Fruit fly (Drosophila melanogaster) whole organism, embryonic: ENCODE measurements around the gene CG6041.

Experiments used
- Awh ChIP-seq: fragments of 200-800 bp; sonication (Bioruptor generic); IDR thresholded peaks from 2 replicates; pipeline ENCODE4, ENCODE4 v1.3.6; 2022; ENCODE audit warnings: missing biosample characterization, missing genetic modification characterization
- CG11085 ChIP-seq: fragments of 200-800 bp; sonication (Bioruptor generic); IDR thresholded peaks from 2 replicates; pipeline ENCODE4 v1.3.6; 2022; ENCODE audit warnings: missing biosample characterization, missing genetic modification characterization
- CG14050 ChIP-seq: fragments of 200-800 bp; sonication (Bioruptor generic); IDR thresholded peaks from 3 replicates; pipeline ENCODE4 v1.3.6; 2022; ENCODE audit warnings: missing biosample characterization, missing genetic modification characterization
- CG14667 ChIP-seq: fragments of 200-800 bp; sonication (Bioruptor generic); IDR thresholded peaks from 2 replicates; pipeline ENCODE4 v1.3.6; 2022; ENCODE audit warnings: missing biosample characterization, missing genetic modification characterization
- CG1529 ChIP-seq: fragments of 200-800 bp; sonication (Bioruptor generic); optimal IDR thresholded peaks from 3 replicates; lab custom pipeline; 2018; ENCODE audit warnings: missing biosample characterization, missing genetic modification characterization
- CG15514 ChIP-seq: fragments of 200-800 bp; sonication (Bioruptor generic); optimal IDR thresholded peaks from 3 replicates; lab custom pipeline; 2017; ENCODE audit warnings: missing biosample characterization, missing genetic modification characterization, mild to moderate bottlenecking, moderate library complexity, missing genetic modification reagents
- CG1602 ChIP-seq: fragments of 200-800 bp; sonication (Bioruptor generic); optimal IDR thresholded peaks from 3 replicates; lab custom pipeline; 2016; ENCODE audit warnings: missing biosample characterization, missing genetic modification characterization
- CG2199 ChIP-seq: fragments of 200-800 bp; sonication (Bioruptor generic); IDR thresholded peaks from 3 replicates; pipeline ENCODE4 v1.3.6; 2022; ENCODE audit warnings: missing biosample characterization, missing genetic modification characterization
- CG2678 ChIP-seq: fragments of 200-800 bp; sonication (Bioruptor generic); optimal IDR thresholded peaks from 3 replicates; lab custom pipeline; 2019; ENCODE audit warnings: missing biosample characterization, mild to moderate bottlenecking, missing genetic modification characterization, moderate library complexity
- CG30431 ChIP-seq: fragments of 200-800 bp; sonication (Bioruptor generic); optimal IDR thresholded peaks from 2 replicates; lab custom pipeline; 2017; ENCODE audit warnings: missing biosample characterization, missing genetic modification characterization
- CG3065 ChIP-seq: fragments of 200-800 bp; sonication (Bioruptor generic); optimal IDR thresholded peaks from 2 replicates; lab custom pipeline; 2016; ENCODE audit warnings: missing biosample characterization, missing genetic modification characterization
- CG31224 ChIP-seq: fragments of 200-800 bp; sonication (Bioruptor generic); IDR thresholded peaks from 2 replicates; pipeline ENCODE4 v1.3.6; 2022; ENCODE audit warnings: missing biosample characterization, missing genetic modification characterization
- CG7372 ChIP-seq: fragments of 200-800 bp; sonication (Bioruptor generic); IDR thresholded peaks from 2 replicates; pipeline ENCODE4 v1.3.6; 2022; ENCODE audit warnings: missing biosample characterization, missing genetic modification characterization
- CG7839 ChIP-seq: fragments of 200-800 bp; sonication (Bioruptor generic); optimal IDR thresholded peaks from 3 replicates; lab custom pipeline; 2018; ENCODE audit warnings: missing biosample characterization, mild to moderate bottlenecking, missing genetic modification characterization, moderate library complexity
- Dad ChIP-seq: fragments of 200-800 bp; sonication (Bioruptor generic); optimal IDR thresholded peaks from 3 replicates; lab custom pipeline; 2016; ENCODE audit warnings: missing biosample characterization, missing genetic modification characterization
- Dll ChIP-seq: fragments of 200-800 bp; sonication (Bioruptor generic); IDR thresholded peaks from 4 replicates; pipeline ENCODE4 v1.3.6; 2022; ENCODE audit warnings: missing biosample characterization, missing genetic modification characterization; ENCODE audit not compliant: partially characterized antibody
- H15 ChIP-seq: fragments of 200-800 bp; sonication (Bioruptor generic); IDR thresholded peaks from 3 replicates; pipeline ENCODE4 v1.3.6; 2022; ENCODE audit warnings: missing biosample characterization, missing genetic modification characterization
- H2.0 ChIP-seq: fragments of 200-800 bp; sonication (Bioruptor generic); IDR thresholded peaks from 2 replicates; pipeline ENCODE4 v1.3.6; 2022; ENCODE audit warnings: missing biosample characterization, missing genetic modification characterization
- Meics ChIP-seq: fragments of 200-800 bp; sonication (Bioruptor generic); optimal IDR thresholded peaks from 2 replicates; lab custom pipeline; 2017; ENCODE audit warnings: missing biosample characterization, mild to moderate bottlenecking, missing genetic modification characterization
- Myb ChIP-seq: fragments of 200-800 bp; sonication (Bioruptor generic); optimal IDR thresholded peaks from 2 replicates; lab custom pipeline; 2016; ENCODE audit warnings: missing biosample characterization, missing genetic modification characterization
- NfI ChIP-seq: fragments of 200-800 bp; sonication (Bioruptor generic); optimal IDR thresholded peaks from 3 replicates; lab custom pipeline; 2018; ENCODE audit warnings: missing biosample characterization, mild to moderate bottlenecking, missing genetic modification characterization, moderate library complexity
- PHDP ChIP-seq: fragments of 200-800 bp; sonication (Bioruptor generic); optimal IDR thresholded peaks from 3 replicates; lab custom pipeline; 2018; ENCODE audit warnings: missing biosample characterization, mild to moderate bottlenecking, missing genetic modification characterization, moderate library complexity
- Sox102F ChIP-seq: fragments of 200-800 bp; sonication (Bioruptor generic); optimal IDR thresholded peaks from 2 replicates; lab custom pipeline; 2018; ENCODE audit warnings: missing biosample characterization, mild to moderate bottlenecking, missing genetic modification characterization, moderate library complexity
- YL-1 ChIP-seq: fragments of 200-800 bp; sonication (Bioruptor generic); optimal IDR thresholded peaks from 3 replicates; lab custom pipeline; 2017; ENCODE audit warnings: missing biosample characterization, mild to moderate bottlenecking, missing genetic modification characterization
- al ChIP-seq: fragments of 200-800 bp; sonication (Bioruptor generic); IDR thresholded peaks from 2 replicates; pipeline ENCODE4 v1.3.6; 2022; ENCODE audit warnings: missing biosample characterization, missing genetic modification characterization
- bab2 ChIP-seq: fragments of 200-800 bp; sonication (Bioruptor generic); optimal IDR thresholded peaks from 2 replicates; lab custom pipeline; 2016; ENCODE audit warnings: missing biosample characterization, missing genetic modification characterization
- bbx ChIP-seq: fragments of 200-800 bp; sonication (Bioruptor generic); IDR thresholded peaks from 2 replicates; pipeline ENCODE4 v1.3.6; 2022; ENCODE audit warnings: missing biosample characterization, missing genetic modification characterization; ENCODE audit not compliant: partially characterized antibody
- bcd ChIP-seq: fragments of 200-800 bp; sonication (Bioruptor generic); optimal IDR thresholded peaks from 2 replicates; lab custom pipeline; 2017; ENCODE audit warnings: missing biosample characterization, mild to moderate bottlenecking, missing genetic modification characterization
- bigmax ChIP-seq: fragments of 200-800 bp; sonication (Bioruptor generic); optimal IDR thresholded peaks from 2 replicates; lab custom pipeline; 2018; ENCODE audit warnings: missing biosample characterization, mild to moderate bottlenecking, missing genetic modification characterization
- bsh ChIP-seq, 2 experiments: fragments of 200-800 bp; sonication (Bioruptor generic); optimal IDR thresholded peaks; 2 replicates each; lab custom pipeline; 2017 to 2018; ENCODE audit warnings: mild to moderate bottlenecking in 2 of 2, missing biosample characterization in 2 of 2, missing genetic modification characterization in 2 of 2, moderate library complexity in 1 of 2
- cas ChIP-seq: fragments of 200-800 bp; sonication (Bioruptor generic); IDR thresholded peaks from 2 replicates; pipeline ENCODE4 v1.3.6; 2022; ENCODE audit warnings: missing biosample characterization, missing genetic modification characterization
- ci ChIP-seq: fragments of 200-800 bp; sonication (Bioruptor generic); IDR thresholded peaks from 3 replicates; pipeline ENCODE4 v1.3.6; 2022; ENCODE audit warnings: missing biosample characterization, missing genetic modification characterization
- crp ChIP-seq, 2 experiments: fragments of 200-800 bp; sonication (Bioruptor generic); optimal IDR thresholded peaks; 2 replicates in 1 of 2; 3 replicates in 1 of 2; lab custom pipeline; 2017; ENCODE audit warnings: missing biosample characterization in 2 of 2, missing genetic modification characterization in 2 of 2, mild to moderate bottlenecking in 1 of 2, moderate library complexity in 1 of 2
- da ChIP-seq: fragments of 200-800 bp; sonication (Bioruptor generic); optimal IDR thresholded peaks from 2 replicates; lab custom pipeline; 2016; ENCODE audit warnings: missing biosample characterization, missing genetic modification characterization
- dmrt11E ChIP-seq: fragments of 200-800 bp; sonication (Bioruptor generic); optimal IDR thresholded peaks from 3 replicates; lab custom pipeline; 2018; ENCODE audit warnings: missing biosample characterization, mild to moderate bottlenecking, missing genetic modification characterization, moderate library complexity
- fd96Cb ChIP-seq: fragments of 200-800 bp; sonication (Bioruptor generic); optimal IDR thresholded peaks from 2 replicates; lab custom pipeline; 2018; ENCODE audit warnings: missing biosample characterization, mild to moderate bottlenecking, missing genetic modification characterization, moderate library complexity
- hbn ChIP-seq: fragments of 200-800 bp; sonication (Bioruptor generic); IDR thresholded peaks from 2 replicates; pipeline ENCODE4 v1.3.6; 2022; ENCODE audit warnings: missing biosample characterization, missing genetic modification characterization; ENCODE audit not compliant: partially characterized antibody
- jing ChIP-seq: fragments of 200-800 bp; sonication (Bioruptor generic); optimal IDR thresholded peaks from 2 replicates; lab custom pipeline; 2018; ENCODE audit warnings: missing biosample characterization, mild to moderate bottlenecking, missing genetic modification characterization
- lola ChIP-seq, 3 experiments: fragments of >200 bp in 2 of 3; fragments of 200-800 bp in 1 of 3; sonication (Bioruptor generic) in 1 of 3; optimal IDR thresholded peaks; 2 replicates each; lab custom pipeline; 2017 to 2019; ENCODE audit warnings: missing biosample characterization in 3 of 3, missing genetic modification characterization in 3 of 3, mild to moderate bottlenecking in 1 of 3, moderate library complexity in 1 of 3
- odd ChIP-seq: fragments of 200-800 bp; sonication (Bioruptor generic); optimal IDR thresholded peaks from 2 replicates; lab custom pipeline; 2017; ENCODE audit warnings: missing biosample characterization, mild to moderate bottlenecking, missing genetic modification characterization
- onecut ChIP-seq: fragments of 200-800 bp; sonication (Bioruptor generic); IDR thresholded peaks from 2 replicates; pipeline ENCODE4 v1.3.6; 2022; ENCODE audit warnings: missing biosample characterization, missing genetic modification characterization
- pzg ChIP-seq: fragments of 200-800 bp; sonication (Bioruptor generic); optimal IDR thresholded peaks from 3 replicates; lab custom pipeline; 2018; ENCODE audit warnings: missing biosample characterization, mild to moderate bottlenecking, missing genetic modification characterization, moderate library complexity
- sd ChIP-seq: fragments of 200-800 bp; sonication (Bioruptor generic); optimal IDR thresholded peaks from 3 replicates; lab custom pipeline; 2018; ENCODE audit warnings: missing biosample characterization, mild to moderate bottlenecking, missing genetic modification characterization, moderate library complexity
- sens ChIP-seq: fragments of 200-800 bp; sonication (Bioruptor generic); peaks from one replicate; lab custom pipeline; 2016; ENCODE audit warnings: missing biosample characterization, missing genetic modification characterization
- sens-2 ChIP-seq: fragments of 200-800 bp; sonication (Bioruptor generic); IDR thresholded peaks from 2 replicates; pipeline ENCODE4 v1.3.6; 2022; ENCODE audit warnings: missing biosample characterization, missing genetic modification characterization
- seq ChIP-seq: fragments of 200-800 bp; sonication (Bioruptor generic); IDR thresholded peaks from 2 replicates; pipeline ENCODE4 v1.3.6; 2022; ENCODE audit warnings: missing biosample characterization, missing genetic modification characterization
- tin ChIP-seq: fragments of 200-800 bp; sonication (Bioruptor generic); optimal IDR thresholded peaks from 3 replicates; lab custom pipeline; 2016; ENCODE audit warnings: missing biosample characterization, missing genetic modification characterization
- toy ChIP-seq: fragments of 200-800 bp; sonication (Bioruptor generic); IDR thresholded peaks from 2 replicates; pipeline ENCODE4 v1.3.6; 2022; ENCODE audit warnings: missing biosample characterization, missing genetic modification characterization
- ttk ChIP-seq: fragments of 200-800 bp; sonication (Bioruptor generic); IDR thresholded peaks from 2 replicates; pipeline ENCODE4 v2.1.2; 2022; ENCODE audit warnings: missing biosample characterization, missing genetic modification characterization
- yki ChIP-seq: fragments of >200 bp; optimal IDR thresholded peaks from 3 replicates; lab custom pipeline; 2018

CG6041 gene

DNA sequence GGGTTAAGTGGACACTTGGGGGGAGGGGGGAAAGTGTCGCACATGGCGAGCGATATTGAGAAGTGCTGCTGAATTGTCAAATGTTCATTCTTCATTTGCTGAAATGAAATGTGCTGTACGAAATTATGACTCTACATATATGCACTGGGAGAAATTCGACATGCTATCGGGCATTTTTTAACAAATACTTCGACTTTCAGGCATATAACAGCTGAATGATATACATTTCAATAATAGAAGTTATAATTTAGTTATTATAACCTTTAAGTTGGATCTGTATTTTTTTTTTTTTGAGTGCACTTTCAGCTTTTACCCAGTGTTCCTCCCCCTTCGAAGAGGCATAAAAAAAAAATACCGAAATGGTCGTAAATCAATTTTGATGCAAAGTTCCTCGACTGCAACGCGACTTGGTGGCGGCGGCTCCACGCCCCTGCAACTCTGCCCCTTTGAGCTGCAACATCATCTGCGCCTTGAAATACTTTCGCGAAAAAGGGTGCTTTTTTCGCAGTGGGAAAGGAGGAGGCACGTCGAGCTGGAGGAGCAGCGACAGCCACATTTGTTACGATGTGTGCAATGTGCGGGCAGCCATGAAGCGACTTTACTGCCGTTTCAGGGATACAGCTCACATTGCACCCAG is 25.5 kb downstream of the CG6041 start (continued):
- TF ChIP-seq hbn, result no peak
- TF ChIP-seq Dad (GFP tag; lab: Kevin White, UChicago), result no peak
- TF ChIP-seq Awh, result 0 out of 2 replicates have a peak, but pooled peaks have one; percentile 43
- peak; percentile 60 for TF ChIP-seq Sox102F
- no peak for TF ChIP-seq CG15514 (GFP tag; lab: Kevin White, UChicago)
- no peak for TF ChIP-seq CG31224 (GFP tag; lab: Robert Waterston, UW)
- no peak for TF ChIP-seq CG7372 (GFP tag; lab: Robert Waterston, UW)
- TF ChIP-seq sd (tag; lab: Kevin White, UChicago), result no peak
- no peak for TF ChIP-seq onecut (GFP tag; lab: Robert Waterston, UW)
- no peak for TF ChIP-seq al (GFP tag; lab: Robert Waterston, UW)
- TF ChIP-seq odd (GFP tag; lab: Kevin White, UChicago), result no peak
- TF ChIP-seq CG14050 (GFP tag; lab: Robert Waterston, UW), result no peak
- peak; percentile 12 for TF ChIP-seq NfI (GFP tag; lab: Kevin White, UChicago)
- no peak for TF ChIP-seq Myb (GFP tag; lab: Kevin White, UChicago)
- TF ChIP-seq fd96Cb, result peak; percentile 32
- TF ChIP-seq H2.0 (GFP tag; lab: Robert Waterston, UW), result peak; percentile 41
- no peak for TF ChIP-seq YL-1 (GFP tag; lab: Kevin White, UChicago)
- peak; percentile 45; the same call in 1 of the 2 replicates for TF ChIP-seq CG14667 (GFP tag; lab: Robert Waterston, UW)
- peak in 1 of 3 experiments; percentile 31 for TF ChIP-seq lola (GFP tag; optimal IDR thresholded peaks at IDR 0.05; lab: Kevin White, UChicago)
- TF ChIP-seq CG7839 (tag; lab: Kevin White, UChicago), result peak; percentile 1
- TF ChIP-seq CG1602 (GFP tag; lab: Kevin White, UChicago), result peak; percentile 33
- TF ChIP-seq CG3065, result no peak
- no peak for TF ChIP-seq bigmax (GFP tag; lab: Kevin White, UChicago)
- TF ChIP-seq Meics (GFP tag; lab: Kevin White, UChicago), result no peak
- TF ChIP-seq bsh (GFP tag; optimal IDR thresholded peaks at IDR 0.05; lab: Kevin White, UChicago), result peak; percentile 28 to 72
- no peak for TF ChIP-seq sens-2
- TF ChIP-seq H15, result no peak
- TF ChIP-seq ci, result peak; percentile 60; the same call in 2 of the 3 replicates
- no peak for TF ChIP-seq da (GFP tag; lab: Kevin White, UChicago)
- TF ChIP-seq pzg (GFP tag; lab: Kevin White, UChicago), result no peak
- no peak for TF ChIP-seq crp (GFP tag; optimal IDR thresholded peaks at IDR 0.05; lab: Kevin White, UChicago)
- no peak for TF ChIP-seq bbx (GFP tag; lab: Robert Waterston, UW)
- peak; percentile 17 for TF ChIP-seq PHDP (tag; lab: Kevin White, UChicago)
- peak; percentile 46; the same call in 1 of the 2 replicates for TF ChIP-seq seq
- no peak for TF ChIP-seq bab2 (GFP tag; lab: Kevin White, UChicago)
- peak; percentile 50; the same call in 1 of the 2 replicates for TF ChIP-seq ttk (GFP tag; lab: Robert Waterston, UW)
- no peak for TF ChIP-seq CG11085 (GFP tag; lab: Robert Waterston, UW)
- no peak for TF ChIP-seq CG2199
- TF ChIP-seq CG2678, result peak; percentile 22
- TF ChIP-seq sens (GFP tag; lab: Kevin White, UChicago), result peak; percentile 28
- TF ChIP-seq bcd (GFP tag; lab: Kevin White, UChicago), result no peak
- TF ChIP-seq jing (GFP tag; lab: Kevin White, UChicago), result peak; percentile 9
- peak; percentile 22 for TF ChIP-seq tin (GFP tag; lab: Kevin White, UChicago)
- TF ChIP-seq CG30431 (GFP tag; lab: Kevin White, UChicago), result no peak
- no peak for TF ChIP-seq cas (GFP tag; lab: Robert Waterston, UW)
- TF ChIP-seq toy (GFP tag; lab: Robert Waterston, UW), result no peak
- TF ChIP-seq dmrt11E (tag; lab: Kevin White, UChicago), result peak; percentile 50
- TF ChIP-seq Dll, result no peak
- no peak for TF ChIP-seq CG1529 (GFP tag; lab: Kevin White, UChicago)
- TF ChIP-seq yki (lab: Kevin White, UChicago), result no peak
